Worm (Caenorhabditis elegans) whole organism, L3 larva: ENCODE measurements around the gene Y116A8C.40.
A peak's percentile ranks its signal among the peaks of the same experiment; 100 is the strongest.
"Not testable (repeated sequence)": the region's sequence is repeated elsewhere in the genome, so short reads cannot be mapped to it uniquely, and the experiment has no call there.

Source experiments
- R02D3.7 ChIP-seq: fragments of 150-350 bp; optimal IDR thresholded peaks from 2 replicates; lab custom pipeline; 2014; ENCODE audit warnings: missing biosample characterization, missing genetic modification characterization
- ZK546.5 ChIP-seq: sonication (generic microtip); optimal IDR thresholded peaks from 2 replicates; lab custom pipeline; 2017; ENCODE audit warnings: missing biosample characterization, missing genetic modification characterization
- ama-1 ChIP-seq: fragments of 150-350 bp; optimal IDR thresholded peaks from 2 replicates; lab custom pipeline; 2018
- ceh-16 ChIP-seq: sonication (generic microtip); optimal IDR thresholded peaks from 2 replicates; lab custom pipeline; 2017; ENCODE audit warnings: missing biosample characterization, missing genetic modification characterization
- ceh-28 ChIP-seq: fragments of 150-350 bp; optimal IDR thresholded peaks from 2 replicates; lab custom pipeline; 2014; ENCODE audit warnings: missing biosample characterization, missing genetic modification reagents, missing genetic modification characterization
- ceh-9 ChIP-seq: sonication (generic microtip); optimal IDR thresholded peaks from 2 replicates; lab custom pipeline; 2018; ENCODE audit warnings: missing biosample characterization, missing genetic modification characterization
- egl-27 ChIP-seq: sonication (generic microtip); optimal IDR thresholded peaks from 4 replicates; lab custom pipeline; 2017; ENCODE audit warnings: missing biosample characterization, missing genetic modification reagents, missing genetic modification characterization
- egl-5 ChIP-seq: fragments of 150-350 bp; optimal IDR thresholded peaks from 2 replicates; lab custom pipeline; 2017; ENCODE audit warnings: missing biosample characterization, missing genetic modification reagents, missing genetic modification characterization, inconsistent platforms
- elt-1 ChIP-seq: fragments of 150-350 bp; optimal IDR thresholded peaks from 2 replicates; lab custom pipeline; 2014; ENCODE audit warnings: missing biosample characterization, missing genetic modification characterization
- elt-2 ChIP-seq: sonication (generic microtip); optimal IDR thresholded peaks from 2 replicates; lab custom pipeline; 2016; ENCODE audit warnings: missing genetic modification reagents, mild to moderate bottlenecking, missing genetic modification characterization, missing compliant biosample characterization
- eor-1 ChIP-seq, 2 experiments: fragments of 150-350 bp; optimal IDR thresholded peaks; 2 replicates each; lab custom pipeline; 2014 to 2018; ENCODE audit warnings: missing biosample characterization in 2 of 2, missing genetic modification characterization in 2 of 2
- fkh-2 ChIP-seq: fragments of 150-350 bp; optimal IDR thresholded peaks from 2 replicates; lab custom pipeline; 2014; ENCODE audit warnings: missing biosample characterization, missing genetic modification reagents, missing genetic modification characterization
- fos-1 ChIP-seq: fragments of 150-350 bp; optimal IDR thresholded peaks from 2 replicates; lab custom pipeline; 2014; ENCODE audit warnings: missing biosample characterization, missing genetic modification characterization
- hmg-11 ChIP-seq: sonication (generic microtip); optimal IDR thresholded peaks from 2 replicates; lab custom pipeline; 2016; ENCODE audit warnings: missing genetic modification characterization, missing compliant biosample characterization
- jun-1 ChIP-seq: fragments of 150-350 bp; optimal IDR thresholded peaks from 2 replicates; lab custom pipeline; 2014; ENCODE audit warnings: missing biosample characterization, missing genetic modification reagents, missing genetic modification characterization
- lin-39 ChIP-seq: fragments of 150-350 bp; optimal IDR thresholded peaks from 2 replicates; lab custom pipeline; 2018; ENCODE audit warnings: missing biosample characterization, missing genetic modification reagents, missing genetic modification characterization
- lsy-12 ChIP-seq: sonication (generic microtip); optimal IDR thresholded peaks from 2 replicates; lab custom pipeline; 2016; ENCODE audit warnings: mild to moderate bottlenecking, missing genetic modification characterization, missing compliant biosample characterization
- mdl-1 ChIP-seq: fragments of 150-350 bp; optimal IDR thresholded peaks from 2 replicates; lab custom pipeline; 2014; ENCODE audit warnings: missing biosample characterization, missing genetic modification characterization
- mml-1 ChIP-seq: fragments of 150-350 bp; sonication (generic microtip); optimal IDR thresholded peaks from 3 replicates; lab custom pipeline; 2014; ENCODE audit warnings: missing biosample characterization, missing genetic modification characterization
- nhr-12 ChIP-seq: fragments of 150-350 bp; optimal IDR thresholded peaks from 2 replicates; lab custom pipeline; 2014; ENCODE audit warnings: missing biosample characterization, missing genetic modification characterization
- nhr-237 ChIP-seq: fragments of 150-350 bp; optimal IDR thresholded peaks from 2 replicates; lab custom pipeline; 2014; ENCODE audit warnings: missing biosample characterization, missing genetic modification characterization
- nhr-25 ChIP-seq: sonication (generic microtip); optimal IDR thresholded peaks from 2 replicates; lab custom pipeline; 2017; ENCODE audit warnings: missing biosample characterization, missing genetic modification characterization
- nhr-28 ChIP-seq: fragments of 150-350 bp; optimal IDR thresholded peaks from 2 replicates; lab custom pipeline; 2014; ENCODE audit warnings: missing biosample characterization, missing genetic modification characterization
- nhr-67 ChIP-seq: fragments of 150-350 bp; optimal IDR thresholded peaks from 2 replicates; lab custom pipeline; 2014; ENCODE audit warnings: missing biosample characterization, missing genetic modification characterization
- nhr-76 ChIP-seq: fragments of 150-350 bp; sonication (generic microtip); optimal IDR thresholded peaks from 5 replicates; lab custom pipeline; 2014; ENCODE audit warnings: missing biosample characterization, missing genetic modification characterization
- nhr-77 ChIP-seq: fragments of 150-350 bp; optimal IDR thresholded peaks from 2 replicates; lab custom pipeline; 2014; ENCODE audit warnings: missing biosample characterization, missing genetic modification characterization
- pha-4 ChIP-seq: fragments of 150-350 bp; optimal IDR thresholded peaks from 2 replicates; lab custom pipeline; 2014; ENCODE audit warnings: missing biosample characterization, missing genetic modification reagents, missing genetic modification characterization
- pqm-1 ChIP-seq: fragments of 150-350 bp; optimal IDR thresholded peaks from 2 replicates; lab custom pipeline; 2017; ENCODE audit warnings: missing biosample characterization, missing genetic modification characterization, inconsistent platforms
- sea-2 ChIP-seq: fragments of 150-350 bp; sonication (generic microtip); optimal IDR thresholded peaks from 4 replicates; lab custom pipeline; 2014; ENCODE audit warnings: missing biosample characterization, missing genetic modification reagents, missing genetic modification characterization
- snpc-4 ChIP-seq: fragments of 150-350 bp; optimal IDR thresholded peaks from 2 replicates; lab custom pipeline; 2014; ENCODE audit warnings: missing biosample characterization, missing genetic modification characterization
- unc-62 ChIP-seq: fragments of 150-350 bp; sonication (generic microtip); optimal IDR thresholded peaks from 4 replicates; lab custom pipeline; 2014; ENCODE audit warnings: missing biosample characterization, missing genetic modification reagents, missing genetic modification characterization
- ztf-11 ChIP-seq: fragments of 150-350 bp; optimal IDR thresholded peaks from 2 replicates; lab custom pipeline; 2014; ENCODE audit warnings: missing biosample characterization, missing genetic modification characterization

The Y116A8C.40 gene

DNA sequence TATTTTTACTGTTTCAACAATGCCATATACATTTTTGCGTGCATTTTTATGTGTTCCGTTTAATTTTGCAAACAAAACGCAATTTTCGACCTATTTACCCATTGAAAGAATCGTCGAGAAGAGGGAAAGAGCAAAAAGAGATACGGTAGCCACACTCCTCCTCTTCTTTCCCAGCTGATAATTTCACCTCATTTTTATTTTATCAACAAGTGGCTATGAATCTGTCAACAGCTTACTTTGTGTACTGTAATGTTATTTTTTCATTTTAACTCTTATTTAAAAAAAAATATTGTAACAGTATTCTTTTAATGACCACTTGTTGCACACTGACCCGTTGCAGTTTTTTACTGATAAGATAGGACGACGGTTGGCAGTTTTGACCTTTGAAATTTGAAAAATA is 24.2 kb upstream of the Y116A8C.40 start:
- peak; percentile 45 for TF ChIP-seq elt-2 (tag; lab: Kevin White, UChicago)
- TF ChIP-seq nhr-25 (tag; lab: Kevin White, UChicago): no peak
- peak; percentile 33 for TF ChIP-seq pha-4 (tag; lab: Kevin White, UChicago)
- TF ChIP-seq, all 47 proteins: peak for 2

- TF ChIP-seq ztf-11 (no peak), ceh-28 (tag; lab: Kevin White, UChicago) (peak; percentile 19), fkh-2 (tag; lab: Kevin White, UChicago) (no peak), eor-1 (tag; optimal IDR thresholded peaks at IDR 0.05; lab: Kevin White, UChicago) (no peak), pqm-1 (tag; lab: Kevin White, UChicago) (peak; percentile 94), nhr-76 (tag; lab: Kevin White, UChicago) (no peak), pha-4 (tag; lab: Kevin White, UChicago) (peak; percentile 11), nhr-237 (no peak), lin-39 (tag; lab: Kevin White, UChicago) (no peak), egl-27 (no peak), nhr-77 (no peak), hmg-11 (no peak), lsy-12 (peak; percentile 36), jun-1 (no peak), ama-1 (no peak), elt-2 (tag; lab: Kevin White, UChicago) (peak; percentile 98), ceh-16 (tag; lab: Kevin White, UChicago) (no peak), mdl-1 (tag; lab: Kevin White, UChicago) (no peak), ceh-9 (tag; lab: Kevin White, UChicago) (no peak), nhr-12 (tag; lab: Kevin White, UChicago) (no peak), nhr-25 (tag; lab: Kevin White, UChicago) (no peak), nhr-67 (tag; lab: Kevin White, UChicago) (no peak), unc-62 (GFP tag; lab: Kevin White, UChicago) (no peak), egl-5 (no peak), fos-1 (tag; lab: Kevin White, UChicago) (peak; percentile 24), mml-1 (no peak), sea-2 (GFP tag; lab: Kevin White, UChicago) (no peak), snpc-4 (no peak)
- TF ChIP-seq, all 47 proteins: peak for 6
These were observed 23.3 kb upstream of the Y116A8C.40 start for ce11 chrIV:17174087-17174486.

ce11 chrIV:17171732-17172131 is 21.0 kb upstream of the Y116A8C.40 start:
- TF ChIP-seq nhr-28 (tag; lab: Kevin White, UChicago) (no peak), jun-1 (peak; percentile 74), elt-2 (tag; lab: Kevin White, UChicago) (peak; percentile 99), ZK546.5 (tag; lab: Kevin White, UChicago) (no peak), elt-1 (tag; lab: Kevin White, UChicago) (no peak), nhr-67 (tag; lab: Kevin White, UChicago) (no peak), pha-4 (tag; lab: Kevin White, UChicago) (peak; percentile 80), pqm-1 (tag; lab: Kevin White, UChicago) (peak; percentile 98)

DNA sequence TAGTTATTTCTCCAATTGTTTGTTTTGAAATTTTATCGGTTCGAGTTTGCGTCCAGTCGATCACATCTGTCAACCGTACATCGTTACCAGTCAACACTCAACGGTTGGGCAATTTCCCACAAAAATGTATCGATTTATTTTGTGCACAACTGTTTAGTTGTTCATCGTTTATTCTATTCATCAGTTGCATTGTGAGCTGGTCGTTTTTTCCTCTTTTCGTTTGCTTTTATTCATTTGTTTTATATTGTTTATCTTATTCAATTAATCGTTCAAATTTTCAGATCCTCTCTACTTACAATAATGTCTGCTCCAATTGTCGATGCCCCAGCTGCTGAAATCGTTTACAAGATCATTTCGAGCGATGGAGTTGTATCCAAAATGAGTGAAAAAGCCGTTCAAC is 16.2 kb upstream of the Y116A8C.40 start, which contains the start of gene skr-12:
skr-12 (plus strand) TSS at position 301 of the 400 bp plus-strand sequence.
- TF ChIP-seq sea-2 (GFP tag; lab: Kevin White, UChicago) (no peak), mml-1 (no peak), nhr-77 (no peak), unc-62 (GFP tag; lab: Kevin White, UChicago) (no peak), R02D3.7 (no peak), elt-2 (tag; lab: Kevin White, UChicago) (no peak)

- not testable (repeated sequence) for TF ChIP-seq nhr-25 (tag; lab: Kevin White, UChicago); jun-1; egl-27
These were observed 15.0 kb upstream of the Y116A8C.40 start, which contains the start of gene skr-8 for ce11 chrIV:17165734-17166133. skr-8 (minus strand) TSS chrIV:17165834.

DNA sequence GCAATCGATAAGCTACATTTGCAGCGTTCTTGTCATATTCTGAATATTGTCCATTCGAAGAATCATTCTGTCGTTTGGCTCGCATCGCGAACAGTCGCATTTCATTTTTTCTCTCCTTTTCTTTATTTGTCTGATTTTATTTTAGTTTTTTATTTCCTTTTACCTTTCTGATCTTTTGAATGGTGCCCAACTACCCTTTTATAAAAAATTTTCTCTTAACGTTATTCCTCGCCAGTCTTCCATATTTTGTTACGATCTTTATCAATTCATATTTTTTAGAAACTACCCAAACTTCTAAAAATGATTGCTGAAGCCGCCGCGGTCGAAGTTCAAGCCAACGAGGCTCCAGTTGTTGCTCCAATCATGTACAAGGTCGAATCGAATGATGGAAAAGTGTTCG is 12.5 kb upstream of the Y116A8C.40 start, which contains the start of gene skr-9:
skr-9 (plus strand) TSS at position 301 of the 400 bp plus-strand sequence.
- TF ChIP-seq elt-1 (tag; lab: Kevin White, UChicago); hmg-11; jun-1: not testable (repeated sequence)
